Fruit fly (Drosophila melanogaster) whole organism, embryonic: ENCODE measurements around the gene CG33796.

Source experiments
- Bdp1 ChIP-seq: fragments of 200-800 bp; sonication (Bioruptor generic); optimal IDR thresholded peaks from 3 replicates; lab custom pipeline; 2016; ENCODE audit warnings: missing biosample characterization, missing genetic modification characterization
- Bteb2 ChIP-seq: fragments of 200-800 bp; sonication (Bioruptor generic); optimal IDR thresholded peaks from 2 replicates; lab custom pipeline; 2016; ENCODE audit warnings: missing biosample characterization, missing genetic modification characterization
- CG1024 ChIP-seq: fragments of 200-800 bp; sonication (Bioruptor generic); IDR thresholded peaks from 2 replicates; pipeline ENCODE4 v1.3.6; 2022; ENCODE audit warnings: missing biosample characterization, missing genetic modification characterization
- CG11723 ChIP-seq: fragments of 200-800 bp; sonication (Bioruptor generic); optimal IDR thresholded peaks from 2 replicates; lab custom pipeline; 2017; ENCODE audit warnings: missing biosample characterization, mild to moderate bottlenecking, missing genetic modification characterization
- CG13624 ChIP-seq: fragments of 200-800 bp; sonication (Bioruptor generic); optimal IDR thresholded peaks from 2 replicates; lab custom pipeline; 2016; ENCODE audit warnings: missing biosample characterization, missing genetic modification characterization
- CG14050 ChIP-seq: fragments of 200-800 bp; sonication (Bioruptor generic); IDR thresholded peaks from 3 replicates; pipeline ENCODE4 v1.3.6; 2022; ENCODE audit warnings: missing biosample characterization, missing genetic modification characterization
- CG1647 ChIP-seq: fragments of 200-800 bp; sonication (Bioruptor generic); optimal IDR thresholded peaks from 3 replicates; lab custom pipeline; 2016; ENCODE audit warnings: missing biosample characterization, missing genetic modification characterization
- CG16779 ChIP-seq: fragments of 200-800 bp; sonication (Bioruptor generic); IDR thresholded peaks from 2 replicates; pipeline ENCODE4 v1.3.6; 2022; ENCODE audit warnings: missing biosample characterization, missing genetic modification characterization
- CG17186 ChIP-seq: fragments of 200-800 bp; sonication (Bioruptor generic); optimal IDR thresholded peaks from 3 replicates; lab custom pipeline; 2017; ENCODE audit warnings: missing biosample characterization, missing genetic modification reagents, missing genetic modification characterization
- CG18599 ChIP-seq: fragments of 200-800 bp; sonication (Bioruptor generic); optimal IDR thresholded peaks from 3 replicates; lab custom pipeline; 2017; ENCODE audit warnings: missing biosample characterization, missing genetic modification characterization, mild to moderate bottlenecking, moderate library complexity, missing genetic modification reagents
- CG18764 ChIP-seq: fragments of 200-800 bp; sonication (Bioruptor generic); optimal IDR thresholded peaks from 3 replicates; lab custom pipeline; 2016; ENCODE audit warnings: missing biosample characterization, missing genetic modification characterization
- CG32772 ChIP-seq: fragments of 200-800 bp; sonication (Bioruptor generic); IDR thresholded peaks from 2 replicates; pipeline ENCODE4 v1.3.6; 2022; ENCODE audit warnings: missing biosample characterization, missing genetic modification characterization
- CG3407 ChIP-seq: fragments of 200-800 bp; sonication (Bioruptor generic); optimal IDR thresholded peaks from 2 replicates; lab custom pipeline; 2018; ENCODE audit warnings: missing biosample characterization, mild to moderate bottlenecking, missing genetic modification characterization
- CG4820 ChIP-seq: fragments of 200-800 bp; sonication (Bioruptor generic); optimal IDR thresholded peaks from 3 replicates; lab custom pipeline; 2016; ENCODE audit warnings: missing biosample characterization, missing genetic modification characterization
- CG6683 ChIP-seq: fragments of 200-800 bp; sonication (Bioruptor generic); optimal IDR thresholded peaks from 2 replicates; lab custom pipeline; 2017; ENCODE audit warnings: missing biosample characterization, mild to moderate bottlenecking, missing genetic modification characterization, missing genetic modification reagents
- CG8388 ChIP-seq: fragments of 200-800 bp; sonication (Bioruptor generic); optimal IDR thresholded peaks from 2 replicates; lab custom pipeline; 2019; ENCODE audit warnings: missing biosample characterization, mild to moderate bottlenecking, missing genetic modification characterization, moderate library complexity
- CG9437 ChIP-seq: fragments of 200-800 bp; sonication (Bioruptor generic); optimal IDR thresholded peaks from 2 replicates; lab custom pipeline; 2018; ENCODE audit warnings: missing biosample characterization, mild to moderate bottlenecking, missing genetic modification characterization
- CG9932 ChIP-seq: fragments of 200-800 bp; sonication (Bioruptor generic); IDR thresholded peaks from 2 replicates; pipeline ENCODE4 v1.3.6; 2022; ENCODE audit warnings: missing biosample characterization, missing genetic modification characterization
- CHES-1-like ChIP-seq: fragments of 200-800 bp; sonication (Bioruptor generic); optimal IDR thresholded peaks from 2 replicates; lab custom pipeline; 2016; ENCODE audit warnings: missing biosample characterization, missing genetic modification characterization
- CoRest ChIP-seq: fragments of 200-800 bp; sonication (Bioruptor generic); optimal IDR thresholded peaks from 3 replicates; lab custom pipeline; 2018; ENCODE audit warnings: missing biosample characterization, mild to moderate bottlenecking, missing genetic modification characterization, moderate library complexity
- D19B ChIP-seq: fragments of 200-800 bp; sonication (Bioruptor generic); optimal IDR thresholded peaks from 2 replicates; lab custom pipeline; 2017; ENCODE audit warnings: missing biosample characterization, mild to moderate bottlenecking, missing genetic modification characterization
- Dad ChIP-seq: fragments of 200-800 bp; sonication (Bioruptor generic); optimal IDR thresholded peaks from 3 replicates; lab custom pipeline; 2016; ENCODE audit warnings: missing biosample characterization, missing genetic modification characterization
- E2f2 ChIP-seq: fragments of 200-800 bp; sonication (Bioruptor generic); IDR thresholded peaks from 2 replicates; pipeline ENCODE4 v1.3.6; 2022; ENCODE audit warnings: missing biosample characterization, missing genetic modification characterization
- Ets65A ChIP-seq: fragments of 200-800 bp; sonication (Bioruptor generic); peaks from one replicate; lab custom pipeline; 2016; ENCODE audit warnings: missing biosample characterization, missing genetic modification characterization
- Hr51 ChIP-seq, 2 experiments: fragments of 200-800 bp; sonication (Bioruptor generic); optimal IDR thresholded peaks; 2 replicates in 1 of 2; 3 replicates in 1 of 2; lab custom pipeline; 2016 to 2018; ENCODE audit warnings: missing biosample characterization in 2 of 2, missing genetic modification characterization in 2 of 2, mild to moderate bottlenecking in 1 of 2, moderate library complexity in 1 of 2
- MBD-R2 ChIP-seq: fragments of 200-800 bp; sonication (Bioruptor generic); IDR thresholded peaks from 2 replicates; pipeline ENCODE4 v1.3.6; 2022; ENCODE audit warnings: missing biosample characterization, missing genetic modification characterization
- MTF-1 ChIP-seq: fragments of 200-800 bp; sonication (Bioruptor generic); optimal IDR thresholded peaks from 2 replicates; lab custom pipeline; 2018; ENCODE audit warnings: missing biosample characterization, mild to moderate bottlenecking, missing genetic modification characterization, borderline replicate concordance
- NC2β ChIP-seq: fragments of 200-800 bp; sonication (Bioruptor generic); optimal IDR thresholded peaks from 2 replicates; lab custom pipeline; 2016; ENCODE audit warnings: missing biosample characterization, missing genetic modification characterization
- NK7.1 ChIP-seq: fragments of 200-800 bp; sonication (Bioruptor generic); optimal IDR thresholded peaks from 3 replicates; lab custom pipeline; 2016; ENCODE audit warnings: missing biosample characterization, missing genetic modification characterization
- YL-1 ChIP-seq: fragments of 200-800 bp; sonication (Bioruptor generic); optimal IDR thresholded peaks from 3 replicates; lab custom pipeline; 2017; ENCODE audit warnings: missing biosample characterization, mild to moderate bottlenecking, missing genetic modification characterization
- aop ChIP-seq: fragments of 200-800 bp; sonication (Bioruptor generic); IDR thresholded peaks from 2 replicates; pipeline ENCODE4 v1.3.6; 2022; ENCODE audit warnings: missing biosample characterization, missing genetic modification characterization
- chinmo ChIP-seq: fragments of 200-800 bp; sonication (Bioruptor generic); IDR thresholded peaks from 4 replicates; pipeline ENCODE4 v1.3.6; 2022; ENCODE audit warnings: missing biosample characterization, missing genetic modification characterization; ENCODE audit not compliant: partially characterized antibody
- chn ChIP-seq: fragments of 200-800 bp; sonication (Bioruptor generic); optimal IDR thresholded peaks from 2 replicates; lab custom pipeline; 2016; ENCODE audit warnings: missing biosample characterization, missing genetic modification characterization
- crp ChIP-seq, 2 experiments: fragments of 200-800 bp; sonication (Bioruptor generic); optimal IDR thresholded peaks; 2 replicates in 1 of 2; 3 replicates in 1 of 2; lab custom pipeline; 2017; ENCODE audit warnings: missing biosample characterization in 2 of 2, missing genetic modification characterization in 2 of 2, mild to moderate bottlenecking in 1 of 2, moderate library complexity in 1 of 2
- dysf ChIP-seq: fragments of 200-800 bp; sonication (Bioruptor generic); IDR thresholded peaks from 3 replicates; pipeline ENCODE4 v1.3.6; 2022; ENCODE audit warnings: missing biosample characterization, missing genetic modification characterization
- esg ChIP-seq: fragments of 200-800 bp; sonication (Bioruptor generic); conservative IDR thresholded peaks from 2 replicates; pipeline ENCODE4 v1.3.6; 2022; ENCODE audit warnings: missing biosample characterization, missing genetic modification characterization
- eve ChIP-seq, 2 experiments: fragments of >200 bp; optimal IDR thresholded peaks; 2 replicates each; lab custom pipeline; 2017; ENCODE audit warnings: missing biosample characterization in 2 of 2, missing genetic modification characterization in 2 of 2
- eyg ChIP-seq: fragments of 200-800 bp; sonication (Bioruptor generic); optimal IDR thresholded peaks from 3 replicates; lab custom pipeline; 2016; ENCODE audit warnings: missing biosample characterization, missing genetic modification characterization
- grn ChIP-seq: fragments of 200-800 bp; sonication (Bioruptor generic); optimal IDR thresholded peaks from 3 replicates; lab custom pipeline; 2017; ENCODE audit warnings: missing biosample characterization, missing genetic modification characterization
- gro ChIP-seq: fragments of 200-800 bp; sonication (Bioruptor generic); optimal IDR thresholded peaks from 2 replicates; lab custom pipeline; 2016; ENCODE audit warnings: missing biosample characterization, missing genetic modification characterization
- gsb-n ChIP-seq: fragments of 200-800 bp; sonication (Bioruptor generic); optimal IDR thresholded peaks from 3 replicates; lab custom pipeline; 2018; ENCODE audit warnings: missing biosample characterization, mild to moderate bottlenecking, missing genetic modification characterization
- jumu ChIP-seq: fragments of 200-800 bp; sonication (Bioruptor generic); optimal IDR thresholded peaks from 3 replicates; lab custom pipeline; 2016; ENCODE audit warnings: missing biosample characterization, missing genetic modification characterization
- ken ChIP-seq: fragments of 200-800 bp; sonication (Bioruptor generic); IDR thresholded peaks from 3 replicates; pipeline ENCODE4 v1.3.6; 2022; ENCODE audit warnings: missing biosample characterization, missing genetic modification characterization
- kni ChIP-seq: fragments of 200-800 bp; sonication (Bioruptor generic); optimal IDR thresholded peaks from 3 replicates; lab custom pipeline; 2017; ENCODE audit warnings: mild to moderate bottlenecking, missing biosample characterization, missing genetic modification reagents, missing genetic modification characterization
- p53 ChIP-seq: fragments of 200-800 bp; sonication (Bioruptor generic); optimal IDR thresholded peaks from 2 replicates; lab custom pipeline; 2016; ENCODE audit warnings: missing biosample characterization, missing genetic modification characterization
- pzg ChIP-seq: fragments of 200-800 bp; sonication (Bioruptor generic); optimal IDR thresholded peaks from 3 replicates; lab custom pipeline; 2018; ENCODE audit warnings: missing biosample characterization, mild to moderate bottlenecking, missing genetic modification characterization, moderate library complexity
- tll ChIP-seq, 2 experiments: fragments of 200-800 bp in 1 of 2; fragments of >200 bp in 1 of 2; sonication (Bioruptor generic) in 1 of 2; optimal IDR thresholded peaks; 2 replicates each; lab custom pipeline; 2017 to 2019; ENCODE audit warnings: missing biosample characterization in 2 of 2, missing genetic modification characterization in 2 of 2, mild to moderate bottlenecking in 1 of 2, moderate library complexity in 1 of 2
- trh ChIP-seq: fragments of 200-800 bp; sonication (Bioruptor generic); optimal IDR thresholded peaks from 2 replicates; lab custom pipeline; 2016; ENCODE audit warnings: missing biosample characterization, missing genetic modification characterization
- vfl ChIP-seq: fragments of 200-800 bp; sonication (Bioruptor generic); optimal IDR thresholded peaks from 2 replicates; lab custom pipeline; 2016; ENCODE audit warnings: missing biosample characterization, missing genetic modification characterization

The CG33796 gene

DNA sequence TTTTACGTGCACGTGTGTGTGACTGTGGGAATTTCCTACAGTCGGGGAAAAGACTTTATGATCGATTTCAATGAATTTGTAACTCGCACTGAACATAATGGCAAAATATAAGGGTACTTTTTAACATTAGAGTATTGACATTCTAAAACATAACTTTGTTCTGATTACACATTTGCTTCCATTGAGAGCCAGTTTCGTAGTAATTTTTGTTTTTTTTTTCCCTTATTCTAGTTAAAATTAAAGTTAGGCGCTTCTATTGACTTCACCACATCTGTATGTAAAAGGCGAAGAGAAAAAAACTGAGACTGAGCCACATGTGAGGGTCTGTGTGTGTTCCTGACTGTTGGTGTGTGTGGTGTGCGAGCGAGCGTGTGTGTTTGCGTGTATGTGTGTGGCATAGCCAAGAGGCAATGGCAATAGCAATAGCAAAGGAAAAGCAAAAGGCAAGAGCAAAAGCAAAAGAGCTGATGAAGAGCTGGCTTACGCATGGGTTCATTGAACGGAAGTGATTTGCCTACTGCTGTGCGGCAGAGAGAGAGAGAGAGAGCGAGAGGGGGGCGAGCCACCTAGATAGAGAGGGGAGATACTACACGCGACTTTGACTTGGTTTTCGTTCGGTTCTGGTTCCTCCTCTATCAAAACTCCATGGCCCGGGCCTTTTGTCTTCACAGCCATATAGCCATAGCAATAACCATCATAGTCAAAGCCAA lies 7.9 kb downstream of the CG33796 start (continued):
- TF ChIP-seq CHES-1-like (GFP tag; lab: Kevin White, UChicago) = peak; percentile 64
- TF ChIP-seq chinmo (GFP tag; lab: Robert Waterston, UW) = peak; percentile 39; the same call in 1 of the 4 replicates
- TF ChIP-seq Ets65A (GFP tag; lab: Kevin White, UChicago) = peak; percentile 34
- no peak for TF ChIP-seq YL-1
- peak in 1 of 2 experiments; percentile 16 for TF ChIP-seq crp (GFP tag; optimal IDR thresholded peaks at IDR 0.05; lab: Kevin White, UChicago)
- no peak for TF ChIP-seq NK7.1 (GFP tag; lab: Kevin White, UChicago)
- peak; percentile 27 for TF ChIP-seq gsb-n (tag; lab: Kevin White, UChicago)
- TF ChIP-seq D19B (GFP tag; lab: Kevin White, UChicago) = peak; percentile 62
- TF ChIP-seq tll (GFP tag; optimal IDR thresholded peaks at IDR 0.05; lab: Kevin White, UChicago) = no peak
- TF ChIP-seq aop (GFP tag; lab: Robert Waterston, UW) = no peak; the same call in 1 of the 2 replicates
- peak; percentile 41 for TF ChIP-seq MTF-1 (GFP tag; lab: Kevin White, UChicago)
- peak; percentile 91 for TF ChIP-seq CG18599 (GFP tag; lab: Kevin White, UChicago)
- peak; percentile 60 for TF ChIP-seq CG8388 (GFP tag; lab: Kevin White, UChicago)
- TF ChIP-seq grn (GFP tag; lab: Kevin White, UChicago) = no peak
- TF ChIP-seq CoRest (tag; lab: Kevin White, UChicago) = peak; percentile 86
- peak; percentile 34 for TF ChIP-seq Bdp1 (GFP tag; lab: Kevin White, UChicago)
- TF ChIP-seq CG13624 = peak; percentile 76
- peak; percentile 24 for TF ChIP-seq kni (GFP tag; lab: Kevin White, UChicago)
- peak; percentile 13; the same call in 1 of the 3 replicates for TF ChIP-seq CG14050 (GFP tag; lab: Robert Waterston, UW)
- peak; percentile 59 for TF ChIP-seq esg (GFP tag; lab: Robert Waterston, UW)
- TF ChIP-seq CG6683 = peak; percentile 52
- TF ChIP-seq dysf (GFP tag; lab: Robert Waterston, UW) = peak; percentile 83
- peak; percentile 57; the same call in 1 of the 2 replicates for TF ChIP-seq CG32772
- TF ChIP-seq CG9437 (GFP tag; lab: Kevin White, UChicago) = peak; percentile 65
- TF ChIP-seq p53 (GFP tag; lab: Kevin White, UChicago) = no peak
- TF ChIP-seq Dad (GFP tag; lab: Kevin White, UChicago) = peak; percentile 45
- peak; percentile 33 for TF ChIP-seq CG1647 (GFP tag; lab: Kevin White, UChicago)
- TF ChIP-seq CG1024 (GFP tag; lab: Robert Waterston, UW) = no peak
- no peak; the same call in 1 of the 2 replicates for TF ChIP-seq MBD-R2 (GFP tag; lab: Robert Waterston, UW)
- TF ChIP-seq Hr51 (GFP tag; optimal IDR thresholded peaks at IDR 0.05; lab: Kevin White, UChicago) = peak; percentile 39 to 81
- peak; percentile 56 for TF ChIP-seq chn (GFP tag; lab: Kevin White, UChicago)
- no peak for TF ChIP-seq CG17186 (GFP tag; lab: Kevin White, UChicago)
- TF ChIP-seq CG16779 (GFP tag; lab: Robert Waterston, UW) = no peak
- peak; percentile 55 for TF ChIP-seq CG11723 (GFP tag; lab: Kevin White, UChicago)
- no peak for TF ChIP-seq ken
- peak; percentile 51 for TF ChIP-seq CG4820 (GFP tag; lab: Kevin White, UChicago)
- TF ChIP-seq Bteb2 (GFP tag; lab: Kevin White, UChicago) = peak; percentile 55
- peak in 1 of 2 experiments; percentile 92 for TF ChIP-seq eve (GFP tag; optimal IDR thresholded peaks at IDR 0.05; lab: Kevin White, UChicago)
- no peak for TF ChIP-seq pzg (GFP tag; lab: Kevin White, UChicago)
- peak; percentile 70 for TF ChIP-seq CG9932
- TF ChIP-seq CG3407 (GFP tag; lab: Kevin White, UChicago) = peak; percentile 2
- peak; percentile 44 for TF ChIP-seq jumu (GFP tag; lab: Kevin White, UChicago)
- TF ChIP-seq gro = peak; percentile 47
- peak; percentile 62 for TF ChIP-seq eyg (GFP tag; lab: Kevin White, UChicago)
- TF ChIP-seq CG18764 (GFP tag; lab: Kevin White, UChicago) = peak; percentile 24
- peak; percentile 31 for TF ChIP-seq NC2β (GFP tag; lab: Kevin White, UChicago)
- no peak for TF ChIP-seq vfl (GFP tag; lab: Kevin White, UChicago)
- TF ChIP-seq trh (GFP tag; lab: Kevin White, UChicago) = no peak
- TF ChIP-seq E2f2 (GFP tag; lab: Robert Waterston, UW) = peak; percentile 47; the same call in 1 of the 2 replicates
